Fruit fly (Drosophila melanogaster) S2 (cell line): ENCODE results near the gene CG1635.

Experiments used
- CG8478 ChIP-seq: fragments of >200 bp; optimal IDR thresholded peaks from 2 replicates; lab custom pipeline; 2018
- CTCF ChIP-seq, 2 experiments: fragments of >200 bp; optimal IDR thresholded peaks; 2 replicates each; lab custom pipeline; 2018

- TF ChIP-seq CG8478 (lab: Kevin White, UChicago) (no peak), CTCF (optimal IDR thresholded peaks at IDR 0.05; lab: Kevin White, UChicago) (no peak)
Measured at dm6 chr3R:31565738-31566137, 22.7 kb upstream of the CG1635 start.
